Fruit fly (Drosophila melanogaster): ENCODE data around the gene Fum3.

Gene Fum3

DNA sequence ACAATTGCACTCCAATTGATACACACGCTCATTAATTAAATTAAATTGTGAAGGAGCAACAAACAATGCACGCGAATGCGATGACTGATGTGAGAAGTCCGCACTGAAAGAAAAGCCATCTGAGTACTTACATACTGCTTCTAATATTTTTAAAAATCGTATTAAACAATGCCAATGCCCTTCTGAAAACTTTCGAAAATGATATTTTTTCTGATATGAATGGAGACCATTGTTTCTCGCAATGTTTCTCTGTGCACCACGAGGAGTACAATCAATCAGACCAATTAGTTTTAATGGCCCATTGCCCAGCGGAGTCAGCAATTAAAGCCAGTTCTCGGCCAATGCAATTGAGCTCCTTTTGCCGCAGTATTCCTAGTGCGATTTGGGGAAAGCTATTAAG, 32.5 kb downstream of the Fum3 start (continued):
- peak; percentile 29 for TF ChIP-seq CG1603 (tag; optimal IDR thresholded peaks at IDR 0.05)

DNA sequence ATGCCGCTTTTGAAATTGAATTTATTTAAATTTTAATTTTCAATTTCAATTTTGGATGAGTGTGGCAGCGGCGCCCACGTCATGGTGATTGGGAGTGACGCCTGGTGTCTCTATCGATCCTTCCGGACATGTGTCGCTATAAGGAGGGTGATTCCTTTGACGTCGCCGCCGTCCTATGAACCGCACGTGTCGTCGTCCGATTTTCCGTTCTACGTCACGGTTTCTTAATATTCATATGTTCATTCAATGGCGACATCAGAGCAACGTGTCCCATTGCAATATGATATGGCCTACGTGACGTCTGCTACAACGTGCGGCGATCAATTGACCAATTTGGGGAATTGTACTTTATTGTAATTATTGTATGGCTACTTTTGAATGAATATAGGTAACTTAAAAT, 33.2 kb downstream of the Fum3 start:
- TF ChIP-seq sens (GFP tag) (peak; percentile 60), tap (tag; optimal IDR thresholded peaks at IDR 0.05) (no peak), ci (GFP tag; IDR thresholded peaks at IDR 0.05) (0 out of 3 replicates have a peak, but pooled peaks have one; percentile 19), Hey (tag; optimal IDR thresholded peaks at IDR 0.05) (peak; percentile 70), Ptx1 (GFP tag; IDR thresholded peaks at IDR 0.05) (no peak), twi (tag; optimal IDR thresholded peaks at IDR 0.05) (peak; percentile 88), kni (GFP tag; optimal IDR thresholded peaks at IDR 0.05) (peak; percentile 26), Dip2 (GFP tag; IDR thresholded peaks at IDR 0.05) (no peak)

DNA sequence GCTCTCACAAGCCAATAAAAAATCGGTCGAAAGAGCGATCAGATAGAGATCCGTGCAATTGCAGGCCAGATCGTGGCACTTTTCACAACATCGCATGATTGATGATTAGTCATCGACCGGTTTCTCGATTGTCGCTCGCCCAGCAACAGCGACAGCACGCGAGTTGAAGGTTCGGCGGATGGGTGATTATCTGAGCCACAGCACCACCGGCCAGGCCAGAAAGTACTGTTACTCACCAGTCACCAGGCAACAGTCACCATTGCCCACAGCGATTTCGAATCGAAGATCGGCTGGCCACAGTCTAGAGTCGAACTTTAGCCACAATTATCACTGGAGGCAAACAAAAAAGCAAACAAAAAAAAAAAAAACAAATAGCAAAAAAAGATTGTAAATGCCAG, 33.7 kb downstream of the Fum3 start:
- TF ChIP-seq CG5953 (GFP tag; IDR thresholded peaks at IDR 0.05) (0 out of 2 replicates have a peak, but pooled peaks have one; percentile 14), B-H1 (GFP tag; IDR thresholded peaks at IDR 0.05) (no peak), D19A (tag; optimal IDR thresholded peaks at IDR 0.05) (peak; percentile 26), ci (GFP tag; IDR thresholded peaks at IDR 0.05) (peak; percentile 20; the same call in 1 of the 3 replicates), CG12236 (GFP tag; optimal IDR thresholded peaks at IDR 0.05) (no peak), CG6813 (GFP tag; optimal IDR thresholded peaks at IDR 0.05) (no peak), lov (optimal IDR thresholded peaks at IDR 0.05) (no peak), lov (GFP tag; IDR thresholded peaks at IDR 0.05) (0 out of 3 replicates have a peak, but pooled peaks have one; percentile 52), zfh1 (GFP tag; IDR thresholded peaks at IDR 0.05) (0 out of 3 replicates have a peak, but pooled peaks have one; percentile 13), grn (GFP tag; optimal IDR thresholded peaks at IDR 0.05) (peak; percentile 16), kay (GFP tag; optimal IDR thresholded peaks at IDR 0.05) (peak; percentile 5), CG14014 (GFP tag; IDR thresholded peaks at IDR 0.05) (no peak), CG32532 (GFP tag; IDR thresholded peaks at IDR 0.05) (0 out of 2 replicates have a peak, but pooled peaks have one; percentile 12), NC2α (GFP tag; optimal IDR thresholded peaks at IDR 0.05) (no peak), CG2199 (GFP tag; IDR thresholded peaks at IDR 0.05) (peak; percentile 66; the same call in 1 of the 3 replicates), chm (GFP tag; IDR thresholded peaks at IDR 0.05) (0 out of 2 replicates have a peak, but pooled peaks have one; percentile 20), CG8290 (GFP tag; optimal IDR thresholded peaks at IDR 0.05) (no peak), CG8290 (tag; optimal IDR thresholded peaks at IDR 0.05) (peak in 1 of 2 experiments; percentile 26), Ada2b (GFP tag; IDR thresholded peaks at IDR 0.05) (peak; percentile 19; the same call in 1 of the 2 replicates), Med (GFP tag) (peak; percentile 51), esg (GFP tag; conservative IDR thresholded peaks at IDR 0.05) (no peak), nom (GFP tag; optimal IDR thresholded peaks at IDR 0.05) (peak; percentile 7)

DNA sequence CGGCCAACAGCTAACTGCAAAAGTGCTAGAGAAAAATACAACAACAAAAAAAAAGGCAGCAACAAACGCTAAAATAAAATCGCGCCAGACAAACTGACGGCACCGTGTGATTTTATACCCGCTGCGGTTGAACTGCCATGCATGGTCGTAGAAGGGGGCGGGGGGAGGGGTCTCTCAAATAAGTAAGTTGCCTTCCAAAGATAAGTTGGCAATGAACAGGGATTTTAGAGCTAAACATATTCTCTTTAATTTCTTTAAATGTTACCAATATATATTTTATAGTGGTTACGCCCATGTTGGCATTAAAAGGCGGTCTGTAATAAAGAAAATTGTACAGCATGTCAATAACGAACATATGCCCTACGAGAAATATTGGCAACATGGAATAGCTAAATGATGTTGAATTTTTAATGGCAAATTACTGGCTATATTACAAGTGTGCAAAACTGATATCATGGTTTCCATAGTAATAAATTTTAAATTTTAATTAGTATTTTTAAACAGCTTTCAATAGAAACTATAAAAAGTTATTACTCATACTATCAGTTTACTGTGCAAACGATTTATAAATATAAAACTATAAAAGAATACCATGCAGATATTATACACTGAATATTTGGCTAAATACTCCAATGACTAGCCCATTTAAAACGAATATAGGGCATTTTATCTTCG, 34.3 kb downstream of the Fum3 start:
- TF ChIP-seq CG11696 (GFP tag; IDR thresholded peaks at IDR 0.05) (peak; percentile 50), nau (GFP tag; optimal IDR thresholded peaks at IDR 0.05) (no peak), CG6254 (GFP tag; optimal IDR thresholded peaks at IDR 0.05) (no peak), Gug (GFP tag; IDR thresholded peaks at IDR 0.05) (peak; percentile 53; the same call in 3 of the 4 replicates), pfk (GFP tag; optimal IDR thresholded peaks at IDR 0.05) (no peak), fd102C (GFP tag; optimal IDR thresholded peaks at IDR 0.05) (no peak), emc (GFP tag; optimal IDR thresholded peaks at IDR 0.05) (no peak), gt (GFP tag; IDR thresholded peaks at IDR 0.05) (no peak), CG4424 (GFP tag; optimal IDR thresholded peaks at IDR 0.05) (peak; percentile 62), Rfx (GFP tag; IDR thresholded peaks at IDR 0.05) (peak; percentile 87), CG13894 (tag; optimal IDR thresholded peaks at IDR 0.05) (no peak), h (optimal IDR thresholded peaks at IDR 0.05) (no peak), B-H1 (GFP tag; IDR thresholded peaks at IDR 0.05) (peak; percentile 59; the same call in 1 of the 3 replicates), croc (GFP tag; conservative IDR thresholded peaks at IDR 0.05) (no peak), chif (GFP tag; optimal IDR thresholded peaks at IDR 0.05) (peak; percentile 60 to 71), ind (GFP tag; optimal IDR thresholded peaks at IDR 0.05) (peak; percentile 76), CG8281 (tag; optimal IDR thresholded peaks at IDR 0.05) (peak; percentile 48), nerfin-2 (GFP tag; IDR thresholded peaks at IDR 0.05; ENCODE audit: partially characterized antibody) (no peak), ato (GFP tag; IDR thresholded peaks at IDR 0.05; ENCODE audit: partially characterized antibody) (no peak)

Measured in whole organism, embryonic.